Fruit fly (Drosophila melanogaster): ENCODE measurements around the gene IntS10.

Gene IntS10

dm6 chr3L:3826541-3826940, 20.0 kb downstream of the IntS10 start (continued):
- TF ChIP-seq CG15336 (GFP tag; IDR thresholded peaks at IDR 0.05) (peak; percentile 90), Sox102F (GFP tag; optimal IDR thresholded peaks at IDR 0.05) (peak; percentile 46), Lpt (GFP tag; optimal IDR thresholded peaks at IDR 0.05) (no peak), CG11762 (GFP tag; optimal IDR thresholded peaks at IDR 0.05; ENCODE audit: insufficient read depth) (peak; percentile 26), salr (GFP tag; optimal IDR thresholded peaks at IDR 0.05) (peak in 1 of 2 experiments; percentile 60), fd59A (GFP tag; optimal IDR thresholded peaks at IDR 0.05) (peak; percentile 45)

dm6 chr3L:3828111-3828510, 21.6 kb downstream of the IntS10 start:
- TF ChIP-seq CG15336 (GFP tag; IDR thresholded peaks at IDR 0.05), result no peak
- no peak for TF ChIP-seq lz (GFP tag; optimal IDR thresholded peaks at IDR 0.05)
- TF ChIP-seq fd59A (GFP tag; optimal IDR thresholded peaks at IDR 0.05), result no peak
- no peak for TF ChIP-seq Sox15 (GFP tag; optimal IDR thresholded peaks at IDR 0.05)
- TF ChIP-seq CG11902 (GFP tag; optimal IDR thresholded peaks at IDR 0.05), result no peak
- no peak for TF ChIP-seq Smox (GFP tag; optimal IDR thresholded peaks at IDR 0.05)
- no peak for TF ChIP-seq pdm3 (GFP tag; optimal IDR thresholded peaks at IDR 0.05)
- TF ChIP-seq Hr38 (GFP tag; optimal IDR thresholded peaks at IDR 0.05), result no peak
- no peak for TF ChIP-seq Blimp-1 (GFP tag; optimal IDR thresholded peaks at IDR 0.05)
- TF ChIP-seq dac (GFP tag; optimal IDR thresholded peaks at IDR 0.05), result no peak
- TF ChIP-seq Ets21C (GFP tag; optimal IDR thresholded peaks at IDR 0.05), result no peak
- TF ChIP-seq CG6276 (GFP tag; optimal IDR thresholded peaks at IDR 0.05), result no peak
- no peak for TF ChIP-seq salr (GFP tag; optimal IDR thresholded peaks at IDR 0.05)
- TF ChIP-seq CG3919 (GFP tag; optimal IDR thresholded peaks at IDR 0.05), result no peak
- TF ChIP-seq dsx (GFP tag; optimal IDR thresholded peaks at IDR 0.05; ENCODE audit: poor library complexity, severe bottlenecking), result no peak
- TF ChIP-seq CG8632 (GFP tag; optimal IDR thresholded peaks at IDR 0.05), result no peak
- no peak for TF ChIP-seq eg (GFP tag; IDR thresholded peaks at IDR 0.05)
- TF ChIP-seq Eip78C (GFP tag), result no peak
- TF ChIP-seq svp (GFP tag), result no peak
- TF ChIP-seq Sox14 (GFP tag; optimal IDR thresholded peaks at IDR 0.05), result no peak

DNA sequence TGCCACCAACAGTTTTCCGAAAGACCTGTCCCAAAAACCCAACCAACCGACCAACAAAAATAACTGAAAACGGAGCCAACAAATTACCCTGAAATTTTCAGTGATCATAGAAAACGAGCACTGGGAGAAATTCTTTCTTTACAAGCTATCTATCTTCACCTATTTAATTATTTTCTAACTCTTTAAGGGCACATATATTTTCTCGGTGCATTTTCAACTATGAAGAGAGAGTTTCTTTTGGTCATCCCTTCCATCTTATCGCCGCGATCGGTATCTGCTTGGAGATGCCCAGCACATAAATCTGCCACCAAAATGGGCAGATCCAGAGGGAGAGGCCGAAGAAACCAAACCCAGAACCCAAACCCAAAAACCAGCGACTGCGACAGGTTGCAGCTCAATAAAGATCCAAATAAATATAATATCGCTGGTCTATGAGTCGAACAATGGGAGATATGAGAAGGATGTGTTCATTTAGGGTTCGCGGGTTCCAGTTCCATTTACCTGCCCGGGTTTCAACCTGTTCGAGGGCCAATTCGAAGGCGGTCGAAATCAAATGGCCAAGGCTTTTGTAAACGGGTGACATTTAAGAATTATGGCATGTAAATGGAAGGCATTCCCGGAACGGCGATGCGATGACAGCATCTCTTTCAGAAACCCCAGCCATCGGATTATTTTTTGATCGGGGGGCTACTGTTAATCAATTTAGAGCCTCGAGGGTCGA, 36.6 kb downstream of the IntS10 start:
- no peak for TF ChIP-seq spab (GFP tag; optimal IDR thresholded peaks at IDR 0.05)
- no peak for TF ChIP-seq CG1621 (tag; optimal IDR thresholded peaks at IDR 0.05)
- TF ChIP-seq CG6854 (GFP tag; optimal IDR thresholded peaks at IDR 0.05), result no peak
- TF ChIP-seq fkh (GFP tag; optimal IDR thresholded peaks at IDR 0.05), result no peak
- no peak for TF ChIP-seq fd59A (GFP tag; optimal IDR thresholded peaks at IDR 0.05)
- no peak for TF ChIP-seq Hr39 (GFP tag; optimal IDR thresholded peaks at IDR 0.05)
- TF ChIP-seq CG11762 (GFP tag; optimal IDR thresholded peaks at IDR 0.05; ENCODE audit: insufficient read depth), result no peak
- no peak for TF ChIP-seq CG11294 (GFP tag; IDR thresholded peaks at IDR 0.05)
- no peak for TF ChIP-seq dac (GFP tag; optimal IDR thresholded peaks at IDR 0.05)
- TF ChIP-seq CG6276 (GFP tag; optimal IDR thresholded peaks at IDR 0.05), result no peak
- TF ChIP-seq ss (GFP tag; optimal IDR thresholded peaks at IDR 0.05), result no peak
- no peak for TF ChIP-seq CG3032 (tag; optimal IDR thresholded peaks at IDR 0.05)
- TF ChIP-seq CG4318 (GFP tag; optimal IDR thresholded peaks at IDR 0.05), result no peak
- TF ChIP-seq Ets21C (GFP tag; optimal IDR thresholded peaks at IDR 0.05), result no peak
- no peak for TF ChIP-seq CG11902 (GFP tag; optimal IDR thresholded peaks at IDR 0.05)
- no peak for TF ChIP-seq CG6163 (GFP tag; IDR thresholded peaks at IDR 0.05)
- no peak for TF ChIP-seq CG32006 (GFP tag; optimal IDR thresholded peaks at IDR 0.05)

DNA sequence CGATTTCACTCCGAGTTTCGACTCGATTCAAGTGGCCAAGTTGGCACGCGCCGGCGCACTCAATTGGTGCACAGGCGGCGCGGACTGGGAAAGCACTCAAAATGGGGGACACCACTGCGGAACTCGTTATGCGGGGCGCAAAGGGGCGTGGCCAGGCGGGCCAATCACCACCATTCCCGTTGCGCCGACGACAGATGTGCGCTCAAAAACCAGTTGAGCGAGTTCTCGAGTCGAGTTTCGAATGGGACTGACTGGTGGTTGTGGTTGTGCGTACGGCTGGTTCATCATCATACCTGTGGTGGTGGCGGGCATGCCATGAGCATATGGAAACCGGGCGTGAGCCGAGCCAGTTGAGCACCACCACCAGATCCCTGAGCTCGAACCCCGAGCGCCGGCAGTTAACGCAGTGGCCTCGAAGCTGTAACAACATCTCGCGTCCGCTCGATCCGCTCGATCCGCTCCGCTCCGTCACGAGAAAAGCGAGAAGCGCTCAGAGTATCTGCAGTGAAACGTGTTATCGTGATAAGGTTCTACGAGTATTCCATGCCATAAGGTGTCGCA, 39.4 kb downstream of the IntS10 start, which contains the start of gene Awh:
Gene Awh (plus strand): TSS at position 392 of the 561 bp plus-strand sequence.
- TF ChIP-seq CG6854 (GFP tag; optimal IDR thresholded peaks at IDR 0.05), result no peak
- no peak for TF ChIP-seq Ets96B (tag; optimal IDR thresholded peaks at IDR 0.05)
- TF ChIP-seq net (GFP tag; optimal IDR thresholded peaks at IDR 0.05), result peak; percentile 30
- TF ChIP-seq CG6163 (GFP tag; IDR thresholded peaks at IDR 0.05), result peak; percentile 29; the same call in 1 of the 3 replicates
- TF ChIP-seq CG15336 (GFP tag; IDR thresholded peaks at IDR 0.05), result peak; percentile 35; the same call in 1 of the 2 replicates
- TF ChIP-seq CG8319 (GFP tag; optimal IDR thresholded peaks at IDR 0.05), result no peak
- TF ChIP-seq Eip93F (GFP tag; optimal IDR thresholded peaks at IDR 0.05), result no peak
- peak; percentile 66 for TF ChIP-seq Eip78C (GFP tag)
- no peak for TF ChIP-seq Blimp-1 (GFP tag; optimal IDR thresholded peaks at IDR 0.05)
- TF ChIP-seq CG10631 (GFP tag; optimal IDR thresholded peaks at IDR 0.05), result no peak
- no peak for TF ChIP-seq Sox14 (GFP tag; optimal IDR thresholded peaks at IDR 0.05)
- no peak for TF ChIP-seq CG3032 (tag; optimal IDR thresholded peaks at IDR 0.05)
- peak; percentile 34 for TF ChIP-seq CG1621 (tag; optimal IDR thresholded peaks at IDR 0.05)
- no peak for TF ChIP-seq Sox15 (GFP tag; optimal IDR thresholded peaks at IDR 0.05)
- TF ChIP-seq CG9139 (GFP tag; optimal IDR thresholded peaks at IDR 0.05), result peak; percentile 13
- no peak for TF ChIP-seq CG16779 (tag; optimal IDR thresholded peaks at IDR 0.05)
- TF ChIP-seq ss (GFP tag; optimal IDR thresholded peaks at IDR 0.05), result peak in 1 of 2 experiments; percentile 61
- TF ChIP-seq CG8632 (GFP tag; optimal IDR thresholded peaks at IDR 0.05), result no peak
- TF ChIP-seq CG3919 (GFP tag; optimal IDR thresholded peaks at IDR 0.05), result peak; percentile 35
- TF ChIP-seq CG7368 (GFP tag; optimal IDR thresholded peaks at IDR 0.05), result no peak
- TF ChIP-seq Met (GFP tag; optimal IDR thresholded peaks at IDR 0.05), result no peak

Data from whole organism, prepupa.